Fruit fly (Drosophila melanogaster) whole organism: ENCODE data around the gene Myc.

Source experiments
- CG8478 ChIP-seq: fragments of >200 bp; optimal IDR thresholded peaks from 2 replicates; lab custom pipeline; 2018; ENCODE audit warnings: inconsistent platforms
- Dll ChIP-seq: fragments of >200 bp; optimal IDR thresholded peaks from 2 replicates; lab custom pipeline; 2017
- EcR ChIP-seq, 2 experiments: fragments of >200 bp; optimal IDR thresholded peaks; 2 replicates each; lab custom pipeline; 2017; ENCODE audit warnings: missing biosample characterization in 2 of 2, missing genetic modification characterization in 2 of 2, missing genetic modification reagents in 2 of 2
- pan ChIP-seq: fragments of >200 bp; optimal IDR thresholded peaks from 2 replicates; lab custom pipeline; 2017
- psq ChIP-seq: fragments of >200 bp; optimal IDR thresholded peaks from 2 replicates; lab custom pipeline; 2017
- usp ChIP-seq: fragments of >200 bp; optimal IDR thresholded peaks from 2 replicates; lab custom pipeline; 2017; ENCODE audit warnings: missing biosample characterization, missing genetic modification characterization, mixed read lengths

Myc gene

dm6 chrX:3411411-3411810 is 38.5 kb downstream of the Myc start:
- no peak for TF ChIP-seq EcR (GFP tag; optimal IDR thresholded peaks at IDR 0.05; lab: Kevin White, UChicago)
- TF ChIP-seq Dll (lab: Kevin White, UChicago), result no peak
- TF ChIP-seq usp (GFP tag; lab: Kevin White, UChicago), result no peak
- TF ChIP-seq pan (lab: Kevin White, UChicago), result no peak

- TF ChIP-seq pan (lab: Kevin White, UChicago) (no peak), Dll (lab: Kevin White, UChicago) (no peak), EcR (GFP tag; optimal IDR thresholded peaks at IDR 0.05; lab: Kevin White, UChicago) (no peak), usp (GFP tag; lab: Kevin White, UChicago) (no peak), psq (lab: Kevin White, UChicago) (no peak), CG8478 (no peak)
These were observed 38.9 kb downstream of the Myc start for dm6 chrX:3411812-3412211.

DNA sequence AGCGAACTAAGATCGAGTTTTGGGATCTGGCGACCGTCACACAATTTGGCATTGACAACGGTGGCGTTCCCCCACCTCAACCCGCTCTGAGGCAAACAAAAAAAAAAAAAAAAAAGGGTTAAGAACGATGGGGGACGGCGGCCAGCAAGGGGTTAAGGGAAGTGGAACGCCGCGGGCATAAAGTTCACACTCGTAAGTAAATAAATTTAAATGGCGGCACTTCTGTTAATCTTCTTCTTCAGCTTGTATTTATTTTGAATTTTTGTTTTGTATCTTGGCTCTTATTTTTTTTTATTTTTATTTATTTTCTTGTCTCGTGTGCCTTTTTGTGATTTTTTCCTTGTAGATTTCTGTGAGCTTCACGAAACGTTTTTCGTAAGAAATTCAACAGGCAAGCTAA is 39.9 kb downstream of the Myc start:
- TF ChIP-seq pan (lab: Kevin White, UChicago) (no peak), CG8478 (no peak), Dll (lab: Kevin White, UChicago) (no peak), EcR (GFP tag; optimal IDR thresholded peaks at IDR 0.05; lab: Kevin White, UChicago) (no peak), usp (GFP tag; lab: Kevin White, UChicago) (no peak), psq (lab: Kevin White, UChicago) (no peak)

- TF ChIP-seq EcR (GFP tag; optimal IDR thresholded peaks at IDR 0.05; lab: Kevin White, UChicago) (no peak), Dll (lab: Kevin White, UChicago) (no peak), usp (GFP tag; lab: Kevin White, UChicago) (no peak), pan (lab: Kevin White, UChicago) (no peak), CG8478 (no peak), psq (lab: Kevin White, UChicago) (no peak)
These were observed 41.2 kb downstream of the Myc start for dm6 chrX:3414003-3414767.

- TF ChIP-seq psq (lab: Kevin White, UChicago) (no peak), Dll (lab: Kevin White, UChicago) (no peak), CG8478 (no peak), EcR (GFP tag; optimal IDR thresholded peaks at IDR 0.05; lab: Kevin White, UChicago) (peak in 1 of 2 experiments; percentile 63)
These were observed 50.3 kb downstream of the Myc start for dm6 chrX:3423199-3423768.

dm6 chrX:3424963-3425362 is 52.0 kb downstream of the Myc start:
- no peak for TF ChIP-seq CG8478
- TF ChIP-seq psq (lab: Kevin White, UChicago), result no peak
- no peak for TF ChIP-seq usp (GFP tag; lab: Kevin White, UChicago)
- TF ChIP-seq pan (lab: Kevin White, UChicago), result no peak
- TF ChIP-seq Dll (lab: Kevin White, UChicago), result no peak
- no peak for TF ChIP-seq EcR (GFP tag; optimal IDR thresholded peaks at IDR 0.05; lab: Kevin White, UChicago)

dm6 chrX:3426803-3427613 is 54.0 kb downstream of the Myc start:
- no peak for TF ChIP-seq usp (GFP tag; lab: Kevin White, UChicago)
- TF ChIP-seq psq (lab: Kevin White, UChicago), result no peak
- TF ChIP-seq Dll (lab: Kevin White, UChicago), result no peak
- TF ChIP-seq pan (lab: Kevin White, UChicago), result no peak
- no peak for TF ChIP-seq EcR (GFP tag; optimal IDR thresholded peaks at IDR 0.05; lab: Kevin White, UChicago)
- TF ChIP-seq CG8478, result no peak

DNA sequence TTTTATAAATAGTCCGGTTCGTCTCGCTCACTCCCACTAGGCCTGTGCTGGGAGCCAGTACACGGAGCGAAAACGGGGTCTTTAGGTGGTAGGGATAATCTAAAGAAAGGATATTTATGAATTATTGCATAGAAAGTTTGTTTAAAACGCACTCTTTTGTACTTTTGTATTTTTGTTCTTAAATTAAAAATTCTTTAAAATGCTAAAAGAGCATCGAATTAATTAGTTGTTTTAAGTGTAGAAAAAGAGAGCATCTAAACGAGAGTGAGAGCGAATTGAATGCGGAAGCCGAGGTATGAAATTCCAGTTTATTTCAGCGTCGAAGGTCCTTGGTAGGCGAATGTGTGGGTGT is 54.6 kb downstream of the Myc start:
- TF ChIP-seq EcR (GFP tag; optimal IDR thresholded peaks at IDR 0.05; lab: Kevin White, UChicago), result no peak
- no peak for TF ChIP-seq Dll (lab: Kevin White, UChicago)
- TF ChIP-seq pan (lab: Kevin White, UChicago), result no peak
- TF ChIP-seq usp (GFP tag; lab: Kevin White, UChicago), result no peak
- TF ChIP-seq psq (lab: Kevin White, UChicago), result no peak
- TF ChIP-seq CG8478, result no peak

dm6 chrX:3429952-3430351 is 57.0 kb downstream of the Myc start:
- TF ChIP-seq CG8478, result no peak
- no peak for TF ChIP-seq psq (lab: Kevin White, UChicago)
- no peak for TF ChIP-seq pan (lab: Kevin White, UChicago)
- no peak for TF ChIP-seq usp (GFP tag; lab: Kevin White, UChicago)
- TF ChIP-seq EcR (GFP tag; optimal IDR thresholded peaks at IDR 0.05; lab: Kevin White, UChicago), result no peak
- no peak for TF ChIP-seq Dll (lab: Kevin White, UChicago)

- TF ChIP-seq Dll (lab: Kevin White, UChicago), result no peak
- no peak for TF ChIP-seq EcR (GFP tag; optimal IDR thresholded peaks at IDR 0.05; lab: Kevin White, UChicago)
- no peak for TF ChIP-seq psq (lab: Kevin White, UChicago)
- no peak for TF ChIP-seq pan (lab: Kevin White, UChicago)
- no peak for TF ChIP-seq CG8478
- TF ChIP-seq usp (GFP tag; lab: Kevin White, UChicago), result no peak
These were observed 58.7 kb downstream of the Myc start for dm6 chrX:3431641-3432040.

DNA sequence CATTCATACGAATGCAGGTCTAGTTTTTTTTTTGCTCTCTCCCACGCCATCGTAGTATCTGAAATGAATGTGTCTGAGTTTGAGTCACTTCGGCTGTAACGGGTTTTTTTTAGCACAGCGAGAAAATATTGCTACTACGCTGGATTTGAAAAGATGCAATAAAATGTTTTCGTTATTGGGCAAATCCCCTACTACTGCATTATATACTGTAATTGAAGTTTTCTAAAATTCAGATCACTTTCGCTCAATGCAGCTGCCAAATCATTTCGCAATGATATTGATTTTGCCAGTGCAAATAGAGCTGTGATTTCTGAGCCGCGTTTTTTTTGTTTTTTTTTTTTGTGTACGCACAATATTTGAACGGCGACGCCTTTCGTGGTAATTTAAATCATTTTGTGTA is 60.0 kb downstream of the Myc start:
- TF ChIP-seq psq (lab: Kevin White, UChicago) (no peak), pan (lab: Kevin White, UChicago) (no peak), usp (GFP tag; lab: Kevin White, UChicago) (no peak), EcR (GFP tag; optimal IDR thresholded peaks at IDR 0.05; lab: Kevin White, UChicago) (no peak)
